Fruit fly (Drosophila melanogaster) whole organism, adult: ENCODE measurements around the gene HINT1.
A peak's percentile ranks its signal among the peaks of the same experiment; 100 is the strongest.

Experiments used
- CG11617 ChIP-seq: fragments of 200-800 bp; sonication (Bioruptor generic); optimal IDR thresholded peaks from 2 replicates; lab custom pipeline; 2017; ENCODE audit warnings: mild to moderate bottlenecking, missing biosample characterization, missing genetic modification reagents, missing genetic modification characterization
- CG12768 ChIP-seq: fragments of 200-800 bp; sonication (Bioruptor generic); optimal IDR thresholded peaks from 2 replicates; lab custom pipeline; 2017; ENCODE audit warnings: missing biosample characterization, missing genetic modification characterization, mild to moderate bottlenecking, moderate library complexity, missing genetic modification reagents
- CG14711 ChIP-seq: fragments of 200-800 bp; sonication (Bioruptor generic); optimal IDR thresholded peaks from 2 replicates; lab custom pipeline; 2018; ENCODE audit warnings: missing biosample characterization, mild to moderate bottlenecking, missing genetic modification characterization, moderate library complexity
- CG1620 ChIP-seq: fragments of 200-800 bp; sonication (Bioruptor generic); optimal IDR thresholded peaks from 2 replicates; lab custom pipeline; 2016; ENCODE audit warnings: missing biosample characterization, missing genetic modification characterization
- CG33017 ChIP-seq: fragments of 200-800 bp; sonication (Bioruptor generic); optimal IDR thresholded peaks from 2 replicates; lab custom pipeline; 2018; ENCODE audit warnings: missing biosample characterization, mild to moderate bottlenecking, missing genetic modification characterization, moderate library complexity
- CG5204 ChIP-seq: fragments of 200-800 bp; sonication (Bioruptor generic); optimal IDR thresholded peaks from 2 replicates; lab custom pipeline; 2016; ENCODE audit warnings: missing biosample characterization, missing genetic modification characterization
- CG7045 ChIP-seq: fragments of 200-800 bp; sonication (Bioruptor generic); optimal IDR thresholded peaks from 2 replicates; lab custom pipeline; 2017; ENCODE audit warnings: missing biosample characterization, mild to moderate bottlenecking, missing genetic modification characterization
- CG7101 ChIP-seq: fragments of 200-800 bp; sonication (Bioruptor generic); optimal IDR thresholded peaks from 2 replicates; lab custom pipeline; 2018; ENCODE audit warnings: missing biosample characterization, mild to moderate bottlenecking, missing genetic modification characterization, moderate library complexity
- Clk ChIP-seq: fragments of 200-800 bp; sonication (Bioruptor generic); optimal IDR thresholded peaks from 2 replicates; lab custom pipeline; 2017; ENCODE audit warnings: missing biosample characterization, missing genetic modification characterization
- Crg-1 ChIP-seq: fragments of 200-800 bp; sonication (Bioruptor generic); optimal IDR thresholded peaks from 2 replicates; lab custom pipeline; 2016; ENCODE audit warnings: missing biosample characterization, missing genetic modification characterization
- Hr96 ChIP-seq: fragments of 200-800 bp; sonication (Bioruptor generic); optimal IDR thresholded peaks from 2 replicates; lab custom pipeline; 2016; ENCODE audit warnings: missing biosample characterization, missing genetic modification characterization
- Mnt ChIP-seq: fragments of 200-800 bp; sonication (Bioruptor generic); optimal IDR thresholded peaks from 2 replicates; lab custom pipeline; 2016; ENCODE audit warnings: missing biosample characterization, mild to moderate bottlenecking, missing genetic modification characterization
- bab1 ChIP-seq: fragments of 200-800 bp; sonication (Bioruptor generic); optimal IDR thresholded peaks from 3 replicates; lab custom pipeline; 2019; ENCODE audit warnings: missing biosample characterization, mild to moderate bottlenecking, missing genetic modification characterization, moderate library complexity
- cic ChIP-seq: fragments of 200-800 bp; sonication (Bioruptor generic); optimal IDR thresholded peaks from 2 replicates; lab custom pipeline; 2017; ENCODE audit warnings: missing biosample characterization, mild to moderate bottlenecking, missing genetic modification characterization, moderate library complexity
- cnc ChIP-seq, 2 experiments: fragments of >200 bp; optimal IDR thresholded peaks; 2 replicates each; lab custom pipeline; 2017
- kay ChIP-seq: fragments of 200-800 bp; sonication (Bioruptor generic); peaks from one replicate; lab custom pipeline; 2016; ENCODE audit warnings: missing biosample characterization, missing genetic modification characterization, borderline replicate concordance
- ovo ChIP-seq: fragments of 200-800 bp; sonication (Bioruptor generic); optimal IDR thresholded peaks from 2 replicates; lab custom pipeline; 2016; ENCODE audit warnings: missing biosample characterization, missing genetic modification characterization
- pad ChIP-seq: fragments of 200-800 bp; sonication (Bioruptor generic); optimal IDR thresholded peaks from 3 replicates; lab custom pipeline; 2017; ENCODE audit warnings: missing biosample characterization, missing genetic modification characterization, mild to moderate bottlenecking, moderate library complexity, missing genetic modification reagents
- tj ChIP-seq: fragments of 200-800 bp; sonication (Bioruptor generic); optimal IDR thresholded peaks from 3 replicates; lab custom pipeline; 2017; ENCODE audit warnings: missing biosample characterization, mild to moderate bottlenecking, missing genetic modification characterization, moderate library complexity
- toe ChIP-seq: fragments of 200-800 bp; sonication (Bioruptor generic); optimal IDR thresholded peaks from 2 replicates; lab custom pipeline; 2016; ENCODE audit warnings: missing biosample characterization, missing genetic modification characterization

Gene HINT1

dm6 chr2L:2802527-2802926 is 32.6 kb downstream of the HINT1 start:
- TF ChIP-seq CG5204 (GFP tag; lab: Kevin White, UChicago) (no peak), tj (GFP tag; lab: Kevin White, UChicago) (no peak), cic (GFP tag; lab: Kevin White, UChicago) (no peak), bab1 (GFP tag; lab: Kevin White, UChicago) (no peak), pad (GFP tag; lab: Kevin White, UChicago) (no peak), cnc (optimal IDR thresholded peaks at IDR 0.05; lab: Kevin White, UChicago) (no peak)

- TF ChIP-seq CG11617 (GFP tag; lab: Kevin White, UChicago) (no peak), CG7045 (no peak), CG14711 (tag; lab: Kevin White, UChicago) (no peak), Mnt (GFP tag; lab: Kevin White, UChicago) (peak; percentile 18), tj (GFP tag; lab: Kevin White, UChicago) (no peak), CG7101 (tag; lab: Kevin White, UChicago) (no peak), ovo (GFP tag; lab: Kevin White, UChicago) (no peak), kay (GFP tag; lab: Kevin White, UChicago) (peak; percentile 36), CG1620 (GFP tag; lab: Kevin White, UChicago) (no peak), CG12768 (GFP tag; lab: Kevin White, UChicago) (peak; percentile 42), toe (GFP tag; lab: Kevin White, UChicago) (no peak), CG33017 (tag; lab: Kevin White, UChicago) (no peak), Clk (GFP tag; lab: Kevin White, UChicago) (no peak), bab1 (GFP tag; lab: Kevin White, UChicago) (no peak), cic (GFP tag; lab: Kevin White, UChicago) (peak; percentile 7), cnc (optimal IDR thresholded peaks at IDR 0.05; lab: Kevin White, UChicago) (no peak), Crg-1 (GFP tag; lab: Kevin White, UChicago) (no peak), pad (GFP tag; lab: Kevin White, UChicago) (no peak), CG5204 (GFP tag; lab: Kevin White, UChicago) (no peak), Hr96 (GFP tag; lab: Kevin White, UChicago) (no peak)
These were observed 34.8 kb downstream of the HINT1 start, which contains the start of gene daw for dm6 chr2L:2804634-2805311. Gene daw (plus strand): TSS chr2L:2805261.

dm6 chr2L:2806190-2806763 is 36.3 kb downstream of the HINT1 start:
- TF ChIP-seq pad (GFP tag; lab: Kevin White, UChicago), result no peak
- TF ChIP-seq Mnt (GFP tag; lab: Kevin White, UChicago), result no peak
- TF ChIP-seq CG7101 (tag; lab: Kevin White, UChicago), result no peak
- TF ChIP-seq CG14711 (tag; lab: Kevin White, UChicago), result no peak

- TF ChIP-seq Clk (GFP tag; lab: Kevin White, UChicago), result no peak
- no peak for TF ChIP-seq Crg-1 (GFP tag; lab: Kevin White, UChicago)
- TF ChIP-seq CG33017 (tag; lab: Kevin White, UChicago), result no peak
- TF ChIP-seq kay (GFP tag; lab: Kevin White, UChicago), result no peak
- no peak for TF ChIP-seq CG14711 (tag; lab: Kevin White, UChicago)
- TF ChIP-seq cic (GFP tag; lab: Kevin White, UChicago), result no peak
- TF ChIP-seq toe (GFP tag; lab: Kevin White, UChicago), result no peak
- TF ChIP-seq CG7045, result no peak
- TF ChIP-seq CG11617 (GFP tag; lab: Kevin White, UChicago), result no peak
- no peak for TF ChIP-seq bab1 (GFP tag; lab: Kevin White, UChicago)
- no peak for TF ChIP-seq cnc (optimal IDR thresholded peaks at IDR 0.05; lab: Kevin White, UChicago)
- no peak for TF ChIP-seq ovo (GFP tag; lab: Kevin White, UChicago)
These were observed 37.7 kb downstream of the HINT1 start for dm6 chr2L:2807597-2807996.

- TF ChIP-seq cic (GFP tag; lab: Kevin White, UChicago) (peak; percentile 63), ovo (GFP tag; lab: Kevin White, UChicago) (no peak), toe (GFP tag; lab: Kevin White, UChicago) (peak; percentile 19), tj (GFP tag; lab: Kevin White, UChicago) (no peak), CG11617 (GFP tag; lab: Kevin White, UChicago) (no peak), CG33017 (tag; lab: Kevin White, UChicago) (peak; percentile 4), CG7101 (tag; lab: Kevin White, UChicago) (peak; percentile 17), cnc (optimal IDR thresholded peaks at IDR 0.05; lab: Kevin White, UChicago) (no peak), CG5204 (GFP tag; lab: Kevin White, UChicago) (no peak), Hr96 (GFP tag; lab: Kevin White, UChicago) (peak; percentile 24), CG14711 (tag; lab: Kevin White, UChicago) (peak; percentile 21), CG12768 (GFP tag; lab: Kevin White, UChicago) (no peak), CG7045 (no peak), Clk (GFP tag; lab: Kevin White, UChicago) (no peak), Mnt (GFP tag; lab: Kevin White, UChicago) (peak; percentile 4), kay (GFP tag; lab: Kevin White, UChicago) (no peak), pad (GFP tag; lab: Kevin White, UChicago) (no peak), CG1620 (GFP tag; lab: Kevin White, UChicago) (no peak), Crg-1 (GFP tag; lab: Kevin White, UChicago) (no peak), bab1 (GFP tag; lab: Kevin White, UChicago) (peak; percentile 4)
These were observed 38.2 kb downstream of the HINT1 start for dm6 chr2L:2808038-2808699.
